ENCODE assay signal across 6 worm cellular contexts in genomic region chrX:1046156-1046831, ce11.
A peak's percentile ranks its signal among the peaks of the same experiment; 100 is the strongest.
TF ChIP-seq lines count a peak whose summit lies in the region.

vpat-1 (minus strand) TSS chrX:1046206.

TF ChIP-seq in whole organism, L1 larva, 84 proteins besides CTCF, POLR2A, EP300 and RAD21:
- TF ChIP-seq elt-2 (tag; optimal IDR thresholded peaks at IDR 0.05; lab: Kevin White, UChicago) (peak; percentile 76), irx-1 (tag; optimal IDR thresholded peaks at IDR 0.05; lab: Kevin White, UChicago) (no peak), unc-98 (GFP tag; IDR thresholded peaks at IDR 0.05; lab: Robert Waterston, UW) (no peak), lin-15B (tag; optimal IDR thresholded peaks at IDR 0.05; lab: Kevin White, UChicago) (no peak), Y116A8C.19 (tag; optimal IDR thresholded peaks at IDR 0.05; lab: Kevin White, UChicago; ENCODE audit: borderline replicate concordance) (no peak), nhr-84 (tag; optimal IDR thresholded peaks at IDR 0.05; lab: Kevin White, UChicago) (no peak), nhr-20 (tag; optimal IDR thresholded peaks at IDR 0.05; lab: Kevin White, UChicago) (peak; percentile 8)

TF ChIP-seq in whole organism, L2 larva, 48 proteins besides CTCF, POLR2A, EP300 and RAD21:
- peak; percentile 63 for TF ChIP-seq fos-1 (tag; optimal IDR thresholded peaks at IDR 0.05; lab: Kevin White, UChicago)
- TF ChIP-seq sem-4 (tag; optimal IDR thresholded peaks at IDR 0.05; lab: Kevin White, UChicago), result no peak
- TF ChIP-seq lsy-2 (tag; optimal IDR thresholded peaks at IDR 0.05; lab: Kevin White, UChicago), result no peak
- no peak for TF ChIP-seq lin-39 (tag; optimal IDR thresholded peaks at IDR 0.05; lab: Kevin White, UChicago)
- no peak for TF ChIP-seq nhr-129 (tag; optimal IDR thresholded peaks at IDR 0.05; lab: Kevin White, UChicago)
- no peak for TF ChIP-seq nhr-21 (tag; optimal IDR thresholded peaks at IDR 0.05; lab: Kevin White, UChicago)
- peak; percentile 45 for TF ChIP-seq crh-2 (tag; optimal IDR thresholded peaks at IDR 0.05; lab: Kevin White, UChicago)
- TF ChIP-seq sma-3 (GFP tag; optimal IDR thresholded peaks at IDR 0.05; lab: Kevin White, UChicago), result no peak

TF ChIP-seq in whole organism, L3 larva, 47 proteins besides CTCF, POLR2A, EP300 and RAD21:
- TF ChIP-seq fos-1 (tag; optimal IDR thresholded peaks at IDR 0.05; lab: Kevin White, UChicago), result no peak
- TF ChIP-seq ZK546.5 (tag; optimal IDR thresholded peaks at IDR 0.05; lab: Kevin White, UChicago), result no peak
- TF ChIP-seq ceh-28 (tag; optimal IDR thresholded peaks at IDR 0.05; lab: Kevin White, UChicago), result peak; percentile 54
- no peak for TF ChIP-seq snpc-4 (tag; optimal IDR thresholded peaks at IDR 0.05; lab: Kevin White, UChicago)
- TF ChIP-seq nhr-11 (tag; optimal IDR thresholded peaks at IDR 0.05; lab: Kevin White, UChicago), result no peak
- no peak for TF ChIP-seq R02D3.7 (tag; optimal IDR thresholded peaks at IDR 0.05; lab: Kevin White, UChicago)
- TF ChIP-seq fkh-2 (tag; optimal IDR thresholded peaks at IDR 0.05; lab: Kevin White, UChicago), result no peak
- TF ChIP-seq elt-1 (tag; optimal IDR thresholded peaks at IDR 0.05; lab: Kevin White, UChicago), result no peak
- TF ChIP-seq elt-2 (tag; optimal IDR thresholded peaks at IDR 0.05; lab: Kevin White, UChicago), result peak; percentile 89
- TF ChIP-seq pqm-1 (tag; optimal IDR thresholded peaks at IDR 0.05; lab: Kevin White, UChicago), result peak; percentile 86

TF ChIP-seq in whole organism, L4 larva, 104 proteins besides CTCF, POLR2A, EP300 and RAD21:
- TF ChIP-seq nhr-77 (tag; optimal IDR thresholded peaks at IDR 0.05; lab: Kevin White, UChicago), result peak; percentile 40
- TF ChIP-seq mdt-29 (GFP tag; IDR thresholded peaks at IDR 0.05; lab: Robert Waterston, UW), result no peak
- TF ChIP-seq pqm-1 (tag; optimal IDR thresholded peaks at IDR 0.05; lab: Kevin White, UChicago), result peak; percentile 87
- peak; percentile 57 for TF ChIP-seq hlh-11 (tag; optimal IDR thresholded peaks at IDR 0.05; lab: Kevin White, UChicago)
- peak; percentile 26; the same call in 1 of the 2 replicates for TF ChIP-seq dmd-6 (GFP tag; IDR thresholded peaks at IDR 0.05; lab: Robert Waterston, UW)
- TF ChIP-seq set-16 (GFP tag; IDR thresholded peaks at IDR 0.05; lab: Robert Waterston, UW), result no peak
- TF ChIP-seq nhr-28 (tag; optimal IDR thresholded peaks at IDR 0.05; lab: Kevin White, UChicago), result peak; percentile 93
- no peak for TF ChIP-seq rbr-2 (tag; optimal IDR thresholded peaks at IDR 0.05; lab: Kevin White, UChicago)
- TF ChIP-seq saeg-2 (GFP tag; IDR thresholded peaks at IDR 0.05; lab: Robert Waterston, UW), result no peak
- peak; percentile 74 for TF ChIP-seq dve-1 (tag; optimal IDR thresholded peaks at IDR 0.05; lab: Kevin White, UChicago; ENCODE audit: insufficient read depth)
- TF ChIP-seq ceh-82 (tag; optimal IDR thresholded peaks at IDR 0.05; lab: Kevin White, UChicago), result no peak
- no peak for TF ChIP-seq attf-4 (tag; optimal IDR thresholded peaks at IDR 0.05; lab: Kevin White, UChicago)
- no peak for TF ChIP-seq dpl-1 (GFP tag; optimal IDR thresholded peaks at IDR 0.05; lab: Kevin White, UChicago)
- no peak for TF ChIP-seq daf-16 (GFP tag; optimal IDR thresholded peaks at IDR 0.05; lab: Kevin White, UChicago)
- TF ChIP-seq daf-16 (tag; optimal IDR thresholded peaks at IDR 0.05; lab: Kevin White, UChicago), result peak; percentile 87

TF ChIP-seq in whole organism, late embryonic, 69 proteins besides CTCF, POLR2A, EP300 and RAD21:
- no peak for TF ChIP-seq ahr-1 (tag; optimal IDR thresholded peaks at IDR 0.05; lab: Kevin White, UChicago)
- no peak for TF ChIP-seq C08G9.2 (tag; optimal IDR thresholded peaks at IDR 0.05; lab: Kevin White, UChicago)
- no peak for TF ChIP-seq pha-4 (tag; optimal IDR thresholded peaks at IDR 0.05; lab: Kevin White, UChicago)
- no peak for TF ChIP-seq hlh-13 (GFP tag; optimal IDR thresholded peaks at IDR 0.05; lab: Kevin White, UChicago)
- no peak for TF ChIP-seq elt-4 (tag; optimal IDR thresholded peaks at IDR 0.05; lab: Kevin White, UChicago)
- TF ChIP-seq madf-2 (tag; optimal IDR thresholded peaks at IDR 0.05; lab: Kevin White, UChicago), result no peak
- TF ChIP-seq elt-2 (tag; optimal IDR thresholded peaks at IDR 0.05; lab: Kevin White, UChicago), result peak; percentile 86

TF ChIP-seq in whole organism, young adult, 124 proteins besides CTCF, POLR2A, EP300 and RAD21:
- no peak for TF ChIP-seq F23B12.7 (tag; optimal IDR thresholded peaks at IDR 0.05; lab: Kevin White, UChicago; ENCODE audit: insufficient read depth)
- TF ChIP-seq pbrm-1 (GFP tag; IDR thresholded peaks at IDR 0.05; lab: Robert Waterston, UW), result no peak
- TF ChIP-seq nhr-80 (tag; optimal IDR thresholded peaks at IDR 0.05; lab: Kevin White, UChicago), result peak; percentile 68
- TF ChIP-seq K12H6.12 (tag; optimal IDR thresholded peaks at IDR 0.05; lab: Kevin White, UChicago), result no peak
